Fruit fly (Drosophila melanogaster): ENCODE data around the gene fd3F.

DNA sequence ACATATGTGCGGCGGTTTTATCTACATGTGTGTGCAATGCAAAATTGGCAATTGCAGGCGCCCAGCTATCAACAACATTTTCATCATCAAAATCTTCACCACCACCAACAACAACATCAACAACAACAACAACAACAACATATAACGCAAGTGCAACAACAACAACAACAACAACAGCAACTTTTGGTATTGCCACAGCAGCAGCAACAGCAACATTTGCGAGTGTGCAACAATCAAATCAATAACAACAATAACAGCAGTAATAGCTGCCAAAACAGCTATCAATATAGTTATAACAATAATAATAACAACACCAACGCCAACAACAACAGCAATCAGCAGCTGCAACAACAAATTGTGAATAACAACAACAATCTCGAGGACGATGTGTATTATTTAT, 39.7 kb upstream of the fd3F start:
- TF ChIP-seq CG7045 (GFP tag; optimal IDR thresholded peaks at IDR 0.05) (no peak), toe (GFP tag; optimal IDR thresholded peaks at IDR 0.05) (no peak), cic (GFP tag; optimal IDR thresholded peaks at IDR 0.05) (no peak), CG33017 (tag; optimal IDR thresholded peaks at IDR 0.05) (no peak), tj (GFP tag; optimal IDR thresholded peaks at IDR 0.05) (no peak), Hr96 (GFP tag; optimal IDR thresholded peaks at IDR 0.05) (no peak), CG14711 (tag; optimal IDR thresholded peaks at IDR 0.05) (no peak), Clk (GFP tag; optimal IDR thresholded peaks at IDR 0.05) (no peak)

Measured in whole organism, adult.